Worm (Caenorhabditis elegans) whole organism, early embryonic: ENCODE data around the gene srh-186.

Source experiments
- B0310.2 ChIP-seq: sonication (generic microtip); optimal IDR thresholded peaks from 2 replicates; lab custom pipeline; 2016; ENCODE audit warnings: mild to moderate bottlenecking, missing genetic modification characterization, missing compliant biosample characterization
- F13C5.2 ChIP-seq: sonication (generic microtip); optimal IDR thresholded peaks from 2 replicates; lab custom pipeline; 2017; ENCODE audit warnings: mild to moderate bottlenecking, missing genetic modification characterization, inconsistent platforms, missing compliant biosample characterization
- aly-1 ChIP-seq: sonication (generic microtip); optimal IDR thresholded peaks from 2 replicates; lab custom pipeline; 2016; ENCODE audit warnings: missing genetic modification characterization, missing compliant biosample characterization
- ama-1 ChIP-seq: fragments of 150-350 bp; optimal IDR thresholded peaks from 2 replicates; lab custom pipeline; 2014
- ceh-13 ChIP-seq: fragments of 200-800 bp; sonication (Bioruptor generic); optimal IDR thresholded peaks from 2 replicates; lab custom pipeline; 2018; ENCODE audit warnings: mild to moderate bottlenecking, missing genetic modification characterization, missing compliant biosample characterization
- ceh-36 ChIP-seq: sonication (generic microtip); optimal IDR thresholded peaks from 2 replicates; lab custom pipeline; 2016; ENCODE audit warnings: missing genetic modification characterization, inconsistent platforms, missing compliant biosample characterization
- ets-7 ChIP-seq: sonication (generic microtip); optimal IDR thresholded peaks from 2 replicates; lab custom pipeline; 2016; ENCODE audit warnings: missing genotype, missing genetic modification characterization, missing compliant biosample characterization
- flt-1 ChIP-seq: fragments of 200-800 bp; sonication (Bioruptor generic); IDR thresholded peaks from 2 replicates; pipeline ENCODE4 v1.3.6; 2022; ENCODE audit warnings: missing genetic modification characterization, missing compliant biosample characterization
- hmbx-1 ChIP-seq: sonication (generic microtip); optimal IDR thresholded peaks from 2 replicates; lab custom pipeline; 2016; ENCODE audit warnings: mild to moderate bottlenecking, missing genetic modification characterization, missing compliant biosample characterization
- hmg-4 ChIP-seq: fragments of 200-800 bp; sonication (Bioruptor generic); optimal IDR thresholded peaks from 2 replicates; lab custom pipeline; 2018; ENCODE audit warnings: mild to moderate bottlenecking, missing genetic modification characterization, missing compliant biosample characterization
- hnd-1 ChIP-seq: sonication (generic microtip); optimal IDR thresholded peaks from 2 replicates; lab custom pipeline; 2016; ENCODE audit warnings: missing genetic modification characterization, missing compliant biosample characterization
- pes-1 ChIP-seq: fragments of 200-800 bp; sonication (Bioruptor generic); IDR thresholded peaks from 2 replicates; pipeline ENCODE4 v1.3.6; 2022; ENCODE audit warnings: missing genetic modification reagents, missing genetic modification characterization, missing compliant biosample characterization
- scrt-1 ChIP-seq: fragments of 200-800 bp; sonication (Bioruptor generic); IDR thresholded peaks from 2 replicates; pipeline ENCODE4 v1.3.6; 2022; ENCODE audit warnings: missing genetic modification characterization, missing compliant biosample characterization
- sea-1 ChIP-seq: fragments of 200-800 bp; sonication (Bioruptor generic); conservative IDR thresholded peaks from 2 replicates; pipeline ENCODE4 v1.3.6; 2022; ENCODE audit warnings: missing genetic modification characterization, missing compliant biosample characterization
- tbx-11 ChIP-seq: fragments of 200-800 bp; sonication (Bioruptor generic); IDR thresholded peaks from 2 replicates; pipeline ENCODE4 v1.3.6; 2022; ENCODE audit warnings: missing genetic modification characterization, missing compliant biosample characterization
- tbx-37 ChIP-seq: fragments of 200-800 bp; sonication (Bioruptor generic); conservative IDR thresholded peaks from 2 replicates; pipeline ENCODE4 v1.3.6; 2022; ENCODE audit warnings: missing genetic modification reagents, missing genetic modification characterization, missing compliant biosample characterization
- tra-4 ChIP-seq: sonication (generic microtip); optimal IDR thresholded peaks from 2 replicates; lab custom pipeline; 2017; ENCODE audit warnings: missing genetic modification characterization, missing compliant biosample characterization

The srh-186 gene

DNA sequence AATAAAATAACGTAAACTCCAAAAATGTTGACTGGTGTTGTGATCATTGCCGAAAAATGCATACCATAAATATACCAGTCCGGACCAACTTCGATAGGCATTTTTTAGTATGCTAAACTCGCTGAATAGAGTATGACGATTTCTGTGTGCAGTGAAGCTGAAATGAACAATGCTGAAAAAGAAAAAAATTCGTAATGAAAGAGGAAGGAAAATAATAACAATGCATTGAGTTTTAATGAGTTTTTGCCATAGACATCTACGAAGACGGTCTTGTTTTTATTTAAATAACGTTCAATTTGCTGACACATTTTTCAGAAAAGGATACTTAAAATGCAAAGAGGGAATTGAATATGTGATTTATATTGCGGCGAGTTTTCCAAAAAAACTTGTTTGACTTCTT lies 11.9 kb downstream of the srh-186 start, which contains the start of gene sri-1:
Gene sri-1 (minus strand): TSS at position 101 of the 400 bp plus-strand sequence.
- TF ChIP-seq pes-1 (no peak), ceh-36 (no peak), hmbx-1 (tag; lab: Kevin White, UChicago) (no peak), tbx-37 (GFP tag; lab: Robert Waterston, UW) (no peak), sea-1 (GFP tag; lab: Robert Waterston, UW) (no peak), F13C5.2 (tag; lab: Kevin White, UChicago) (no peak), scrt-1 (GFP tag; lab: Robert Waterston, UW) (no peak), hnd-1 (tag; lab: Kevin White, UChicago) (no peak), aly-1 (no peak), tra-4 (tag; lab: Kevin White, UChicago) (no peak), ets-7 (no peak), ama-1 (no peak)

- TF ChIP-seq F13C5.2 (tag; lab: Kevin White, UChicago) (no peak), ama-1 (no peak), B0310.2 (no peak), pes-1 (no peak), tbx-37 (GFP tag; lab: Robert Waterston, UW) (no peak), ceh-13 (no peak), hmg-4 (no peak), ets-7 (no peak), hnd-1 (tag; lab: Kevin White, UChicago) (no peak), tra-4 (tag; lab: Kevin White, UChicago) (no peak), ceh-36 (no peak), aly-1 (no peak)
Measured at ce11 chrV:15969653-15970052, 14.1 kb downstream of the srh-186 start, which contains the start of gene F36G9.7. TSS of gene F36G9.7 (minus strand) at chrV:15969753.

- TF ChIP-seq tbx-11 (no peak), sea-1 (GFP tag; lab: Robert Waterston, UW) (no peak), scrt-1 (GFP tag; lab: Robert Waterston, UW) (no peak), flt-1 (no peak), hmg-4 (no peak), pes-1 (no peak), hnd-1 (tag; lab: Kevin White, UChicago) (no peak), tra-4 (tag; lab: Kevin White, UChicago) (no peak), ceh-36 (no peak), ets-7 (no peak), ama-1 (no peak), B0310.2 (no peak), ceh-13 (no peak), aly-1 (no peak), F13C5.2 (tag; lab: Kevin White, UChicago) (no peak), hmbx-1 (tag; lab: Kevin White, UChicago) (no peak), tbx-37 (GFP tag; lab: Robert Waterston, UW) (no peak)
Measured at ce11 chrV:15970820-15971219, 15.2 kb downstream of the srh-186 start.

- TF ChIP-seq scrt-1 (GFP tag; lab: Robert Waterston, UW) (no peak), hnd-1 (tag; lab: Kevin White, UChicago) (no peak), tbx-37 (GFP tag; lab: Robert Waterston, UW) (no peak), ets-7 (no peak), tbx-11 (no peak), aly-1 (no peak), B0310.2 (no peak), ceh-36 (no peak), flt-1 (no peak)
Measured at ce11 chrV:15972484-15972883, 16.9 kb downstream of the srh-186 start, which contains the start of gene sru-23. TSS of gene sru-23 (minus strand) at chrV:15972584.

DNA sequence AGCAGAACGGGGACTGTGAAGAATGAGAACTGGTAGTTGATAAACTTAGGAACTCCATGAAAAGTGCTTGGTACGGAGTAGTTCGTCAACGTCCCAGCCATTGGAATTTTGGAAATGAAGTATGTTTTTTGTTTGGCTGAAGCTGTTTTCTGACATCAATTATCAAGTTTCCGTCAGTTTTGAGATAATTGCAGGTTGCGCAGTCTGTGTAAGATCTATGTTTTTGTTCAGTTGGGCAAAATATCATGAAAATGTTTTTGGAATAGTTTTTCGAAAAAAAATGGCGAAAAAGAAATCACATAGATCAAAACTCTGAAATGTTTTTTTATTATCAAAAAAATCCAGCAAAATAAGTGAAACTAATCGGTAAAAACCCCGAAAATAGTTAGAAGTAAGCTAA lies 19.2 kb downstream of the srh-186 start, which contains the start of gene sru-22:
Gene sru-22 (minus strand): TSS at position 101 of the 400 bp plus-strand sequence.
- no peak for TF ChIP-seq aly-1
- no peak for TF ChIP-seq hnd-1 (tag; lab: Kevin White, UChicago)

DNA sequence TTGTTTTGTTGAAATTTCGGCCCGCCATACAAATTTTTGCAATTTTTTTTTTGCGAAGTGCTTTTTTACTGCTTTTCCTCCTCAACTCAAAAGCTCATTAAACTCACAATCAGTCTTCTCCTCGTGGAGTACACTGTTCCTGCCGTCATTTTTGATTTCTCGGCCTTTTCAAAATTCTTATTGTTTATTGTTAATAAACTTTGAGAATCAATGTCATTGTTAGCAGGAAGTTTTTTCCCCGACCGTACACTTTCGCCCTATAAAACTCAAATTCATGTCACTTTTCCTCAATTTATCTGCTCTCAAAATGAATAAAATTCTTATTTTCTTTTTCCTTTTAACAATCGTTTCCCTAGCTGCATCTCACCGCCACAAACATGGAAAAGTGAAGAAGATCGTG lies 20.2 kb downstream of the srh-186 start, which contains the start of gene clec-232:
Gene clec-232 (plus strand): TSS at position 301 of the 400 bp plus-strand sequence.
- no peak for TF ChIP-seq aly-1
- no peak for TF ChIP-seq tra-4 (tag; lab: Kevin White, UChicago)
- no peak for TF ChIP-seq sea-1 (GFP tag; lab: Robert Waterston, UW)
- no peak for TF ChIP-seq hmg-4
- no peak for TF ChIP-seq F13C5.2 (tag; lab: Kevin White, UChicago)
- no peak for TF ChIP-seq scrt-1 (GFP tag; lab: Robert Waterston, UW)

DNA sequence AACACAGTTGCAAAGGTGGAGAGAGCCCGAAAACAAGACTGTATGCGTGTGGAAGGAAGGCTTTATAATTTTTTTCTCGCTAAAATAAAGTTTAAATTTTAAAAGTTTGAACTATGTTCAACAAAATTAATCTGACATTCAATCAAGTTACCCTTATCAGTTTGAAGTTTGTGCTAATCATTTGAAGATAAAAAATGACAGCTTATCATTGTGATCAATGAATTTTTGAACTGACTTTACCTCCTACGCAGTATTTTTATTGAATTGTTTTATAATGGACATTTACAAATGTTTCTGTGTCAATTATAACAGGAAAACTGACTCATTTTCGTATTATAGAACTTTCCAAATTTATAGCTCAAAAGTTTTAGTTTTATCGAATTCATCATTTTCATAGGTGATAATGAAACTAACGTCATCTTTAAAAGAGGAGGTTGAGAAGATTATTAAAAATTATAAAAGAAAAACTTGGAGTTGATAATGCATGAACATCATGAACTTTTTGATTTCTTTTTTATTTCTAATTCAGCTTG lies 22.7 kb downstream of the srh-186 start, which contains the start of gene oac-20:
Gene oac-20 (plus strand): TSS at position 483 of the 533 bp plus-strand sequence.
- TF ChIP-seq hmg-4 (no peak), tbx-37 (GFP tag; lab: Robert Waterston, UW) (no peak), ama-1 (no peak), B0310.2 (no peak), tbx-11 (no peak), aly-1 (no peak), hnd-1 (tag; lab: Kevin White, UChicago) (no peak), ets-7 (no peak), hmbx-1 (tag; lab: Kevin White, UChicago) (no peak), ceh-13 (no peak), tra-4 (tag; lab: Kevin White, UChicago) (no peak)

DNA sequence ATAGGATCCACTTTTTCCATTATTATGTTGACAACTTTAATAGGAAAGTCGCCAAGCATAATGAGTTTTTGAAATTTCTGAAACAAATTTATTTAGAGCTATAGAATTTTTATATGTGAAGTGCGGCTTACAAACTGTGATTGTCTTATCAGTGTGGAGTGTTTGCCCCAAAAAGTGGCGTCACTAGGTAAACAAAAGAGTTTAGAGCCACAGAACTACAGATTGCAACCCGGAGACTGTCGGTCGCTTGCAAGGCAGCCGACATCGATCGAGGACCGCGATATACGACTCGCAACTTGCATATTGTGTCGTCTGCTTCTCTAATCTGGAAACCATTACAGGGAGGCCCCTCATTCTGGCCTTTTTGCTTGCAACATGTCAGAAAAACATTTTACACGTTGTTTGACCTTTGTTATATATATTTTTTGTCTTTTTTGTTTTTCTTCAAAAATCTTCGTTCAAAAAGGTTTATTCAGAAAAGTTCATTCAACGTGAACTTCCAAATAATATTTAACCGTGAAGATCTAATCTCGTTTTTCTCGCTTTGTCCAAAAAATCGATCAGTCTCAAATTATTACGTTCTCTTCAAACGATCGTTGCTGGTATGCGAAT lies 27.2 kb downstream of the srh-186 start, which contains the start of the genes fbxa-99 and F36G9.13:
Gene fbxa-99 (minus strand): TSS at position 122 of the 612 bp plus-strand sequence.
Gene F36G9.13 (plus strand): TSS at position 562 of the 612 bp plus-strand sequence.
- no peak for TF ChIP-seq hmbx-1 (tag; lab: Kevin White, UChicago)
- TF ChIP-seq F13C5.2 (tag; lab: Kevin White, UChicago), result no peak
- no peak for TF ChIP-seq ceh-36
